Worm (Caenorhabditis elegans): ENCODE measurements around the gene ZC21.10.

DNA sequence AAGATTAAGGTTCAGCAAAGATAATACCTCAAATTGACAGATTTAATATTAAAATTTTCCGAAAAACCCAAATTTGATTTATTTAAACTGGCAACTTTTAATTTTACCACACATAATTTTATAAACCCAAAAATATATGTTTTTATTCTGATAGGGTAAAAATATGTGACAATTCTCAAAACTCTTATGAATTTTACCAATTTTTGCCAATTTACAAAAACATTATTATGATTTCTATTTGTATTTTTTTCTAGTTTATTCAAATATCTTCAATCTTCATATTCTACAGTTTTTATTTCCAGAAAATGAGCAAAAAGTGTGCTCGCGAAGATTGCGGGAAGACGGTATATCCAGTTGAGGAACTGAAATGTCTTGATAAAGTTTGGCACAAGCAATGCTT, 46.0 kb upstream of the ZC21.10 start, which contains the start of gene F42H10.3:
- no peak for TF ChIP-seq tab-1 (GFP tag; IDR thresholded peaks at IDR 0.05)
- TF ChIP-seq T22C8.4 (GFP tag; IDR thresholded peaks at IDR 0.05) = no peak
- TF ChIP-seq med-1 (GFP tag; optimal IDR thresholded peaks at IDR 0.05; ENCODE audit: insufficient read depth) = no peak
- no peak for TF ChIP-seq cog-1 (tag; optimal IDR thresholded peaks at IDR 0.05)
- no peak for TF ChIP-seq flt-1 (GFP tag; IDR thresholded peaks at IDR 0.05)
- no peak for TF ChIP-seq ztf-29 (GFP tag; IDR thresholded peaks at IDR 0.05)
- TF ChIP-seq klf-2 (GFP tag; conservative IDR thresholded peaks at IDR 0.05) = no peak
- TF ChIP-seq ztf-23 (GFP tag; IDR thresholded peaks at IDR 0.05) = no peak
- no peak for TF ChIP-seq ref-1 (GFP tag; conservative IDR thresholded peaks at IDR 0.05)

Measured in whole organism, midembryonic.